Worm (Caenorhabditis elegans) whole organism, L2 larva: ENCODE measurements around the gene srw-41.

ENCODE experiments used
- aly-2 ChIP-seq: fragments of 150-350 bp; optimal IDR thresholded peaks from 2 replicates; lab custom pipeline; 2014; ENCODE audit warnings: missing biosample characterization, missing genetic modification characterization
- ama-1 ChIP-seq: fragments of 150-350 bp; optimal IDR thresholded peaks from 2 replicates; lab custom pipeline; 2018; ENCODE audit warnings: inconsistent platforms
- dmd-4 ChIP-seq: sonication (generic microtip); optimal IDR thresholded peaks from 2 replicates; lab custom pipeline; 2017; ENCODE audit warnings: missing biosample characterization, missing genetic modification characterization
- lsy-2 ChIP-seq, 2 experiments: fragments of 150-350 bp in 1 of 2; sonication (generic microtip) in 1 of 2; optimal IDR thresholded peaks; 2 replicates each; lab custom pipeline; 2014 to 2017; ENCODE audit warnings: missing biosample characterization in 2 of 2, missing genetic modification characterization in 2 of 2
- mdl-1 ChIP-seq, 2 experiments: fragments of 150-350 bp in 1 of 2; sonication (generic microtip) in 1 of 2; optimal IDR thresholded peaks; 2 replicates each; lab custom pipeline; 2017; ENCODE audit warnings: missing biosample characterization in 2 of 2, missing genetic modification characterization in 2 of 2
- nhr-25 ChIP-seq: fragments of 150-350 bp; sonication (generic microtip); optimal IDR thresholded peaks from 3 replicates; lab custom pipeline; 2014; ENCODE audit warnings: missing biosample characterization, missing genetic modification characterization
- nhr-6 ChIP-seq: fragments of 150-350 bp; optimal IDR thresholded peaks from 2 replicates; lab custom pipeline; 2014; ENCODE audit warnings: missing biosample characterization, missing genetic modification characterization
- nhr-77 ChIP-seq: fragments of 150-350 bp; optimal IDR thresholded peaks from 2 replicates; lab custom pipeline; 2014; ENCODE audit warnings: missing biosample characterization, missing genetic modification characterization

ce11 chrV:16724574-16724973 lies 27.3 kb downstream of the srw-41 start:
- TF ChIP-seq nhr-77 (tag; lab: Kevin White, UChicago) (no peak), nhr-6 (tag; lab: Kevin White, UChicago) (no peak), ama-1 (lab: Kevin White, UChicago) (no peak), dmd-4 (tag; lab: Kevin White, UChicago) (no peak), aly-2 (no peak), mdl-1 (tag; optimal IDR thresholded peaks at IDR 0.05; lab: Kevin White, UChicago) (no peak), lsy-2 (tag; optimal IDR thresholded peaks at IDR 0.05; lab: Kevin White, UChicago) (no peak), nhr-25 (tag; lab: Kevin White, UChicago) (no peak)
